Fruit fly (Drosophila melanogaster) whole organism, pupa: ENCODE results near the gene His3.3A.

ENCODE experiments used
- CG34367 ChIP-seq: fragments of 200-800 bp; sonication (Bioruptor generic); optimal IDR thresholded peaks from 2 replicates; lab custom pipeline; 2018; ENCODE audit warnings: missing biosample characterization, mild to moderate bottlenecking, missing genetic modification characterization
- Pif1A ChIP-seq: fragments of 200-800 bp; sonication (Bioruptor generic); optimal IDR thresholded peaks from 3 replicates; lab custom pipeline; 2016; ENCODE audit warnings: missing biosample characterization, missing genetic modification characterization

dm6 chr2L:5092992-5093695, 38.3 kb downstream of the His3.3A start, which contains the start of gene Pgant5:
- TF ChIP-seq CG34367 (no peak), Pif1A (GFP tag; lab: Kevin White, UChicago) (peak; percentile 42)
